Fruit fly (Drosophila melanogaster): ENCODE results near the gene CG2680.

The CG2680 gene

DNA sequence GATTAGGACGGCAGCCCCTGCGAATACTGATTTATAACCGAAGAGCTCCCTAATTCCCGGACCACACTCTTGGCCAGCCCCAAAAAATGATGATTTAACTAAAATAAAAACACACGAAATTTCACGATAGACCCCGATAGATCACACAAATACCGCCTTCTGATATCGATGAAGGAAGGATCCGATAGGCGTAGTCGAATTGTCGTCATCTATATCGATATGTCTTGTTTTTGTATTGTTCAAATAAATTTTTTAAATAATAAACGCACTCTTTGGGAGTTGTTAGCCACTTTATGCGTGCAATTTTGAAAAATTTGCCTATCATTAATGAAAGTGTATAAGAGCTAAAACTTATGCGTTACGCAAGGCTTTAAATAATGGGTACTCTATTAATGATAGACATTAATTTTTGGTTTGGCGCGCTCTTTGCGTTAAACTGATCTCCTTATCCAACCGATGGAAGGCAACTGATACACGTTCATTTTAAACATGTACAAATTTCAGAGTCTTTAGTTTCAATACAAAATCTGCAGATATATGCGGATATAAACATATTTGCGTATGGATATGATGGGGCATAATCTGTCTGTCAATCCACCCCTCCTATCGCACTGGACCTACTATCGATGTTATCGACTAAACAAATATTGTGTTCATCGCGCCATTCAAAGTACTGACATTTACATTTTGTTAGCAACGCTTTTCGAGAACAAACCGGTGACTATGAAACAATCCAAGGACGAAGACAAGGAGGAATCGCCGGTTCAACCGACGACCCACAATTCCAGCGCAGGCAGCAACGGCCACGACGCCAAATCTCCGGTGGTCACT is 8.9 kb downstream of the CG2680 start, which contains the start of the genes Spg7 and Lint-O:
Gene Spg7 (minus strand): TSS at position 148 of the 831 bp plus-strand sequence.
Gene Lint-O (plus strand): TSS at position 638 of the 831 bp plus-strand sequence.
- no peak for TF ChIP-seq psq (GFP tag; optimal IDR thresholded peaks at IDR 0.05)
- no peak for TF ChIP-seq Dif (GFP tag; optimal IDR thresholded peaks at IDR 0.05; ENCODE audit: partially characterized antibody)
- TF ChIP-seq GATAd (GFP tag; optimal IDR thresholded peaks at IDR 0.05): no peak
- TF ChIP-seq Vsx2 (GFP tag; optimal IDR thresholded peaks at IDR 0.05; ENCODE audit: partially characterized antibody): no peak
- TF ChIP-seq HLH106 (tag; optimal IDR thresholded peaks at IDR 0.05): no peak
- TF ChIP-seq CrebA (GFP tag; optimal IDR thresholded peaks at IDR 0.05; ENCODE audit: borderline replicate concordance): no peak
- no peak for TF ChIP-seq jim (GFP tag; optimal IDR thresholded peaks at IDR 0.05)
- no peak for TF ChIP-seq CG9705 (GFP tag; optimal IDR thresholded peaks at IDR 0.05)
- no peak for TF ChIP-seq Mio (GFP tag; optimal IDR thresholded peaks at IDR 0.05)
- TF ChIP-seq Jra (GFP tag; optimal IDR thresholded peaks at IDR 0.05): no peak
- no peak for TF ChIP-seq Dfd (GFP tag; optimal IDR thresholded peaks at IDR 0.05)
- no peak for TF ChIP-seq dmrt93B (GFP tag; optimal IDR thresholded peaks at IDR 0.05)
- no peak for TF ChIP-seq Abd-B (GFP tag; optimal IDR thresholded peaks at IDR 0.05)
- no peak for TF ChIP-seq sv (GFP tag; optimal IDR thresholded peaks at IDR 0.05)
- no peak for TF ChIP-seq Myc (optimal IDR thresholded peaks at IDR 0.05)
- TF ChIP-seq Hnf4 (GFP tag; optimal IDR thresholded peaks at IDR 0.05): no peak
- no peak for TF ChIP-seq Rel (GFP tag; optimal IDR thresholded peaks at IDR 0.05)
- no peak for TF ChIP-seq Rel (tag; optimal IDR thresholded peaks at IDR 0.05)
- TF ChIP-seq woc (GFP tag; optimal IDR thresholded peaks at IDR 0.05): no peak
- no peak for TF ChIP-seq foxo (GFP tag; optimal IDR thresholded peaks at IDR 0.05)
- TF ChIP-seq brk (GFP tag; optimal IDR thresholded peaks at IDR 0.05): no peak

DNA sequence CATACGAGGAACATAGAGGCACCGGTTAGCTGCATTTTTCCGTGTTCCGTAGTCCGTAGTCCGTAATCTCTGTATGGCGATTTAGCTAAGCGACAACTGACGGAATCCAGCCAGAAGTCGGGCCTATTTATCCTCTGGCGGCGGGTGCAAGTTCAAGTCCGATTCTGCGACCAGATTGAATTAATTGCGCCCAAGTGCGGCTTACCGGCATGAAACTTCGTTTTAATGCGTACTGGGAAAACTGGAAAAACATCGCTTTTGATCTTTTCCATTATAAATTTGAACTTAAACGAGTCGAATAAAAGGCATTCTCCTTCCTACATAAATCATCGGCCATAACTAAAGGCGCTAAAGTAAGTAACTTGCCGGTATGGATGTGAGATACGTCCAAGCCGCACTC is 13.4 kb downstream of the CG2680 start, which contains the start of gene dyw:
Gene dyw (minus strand): TSS at position 101 of the 400 bp plus-strand sequence.
- no peak for TF ChIP-seq rgr (GFP tag; optimal IDR thresholded peaks at IDR 0.05)
- no peak for TF ChIP-seq Hr78 (GFP tag; optimal IDR thresholded peaks at IDR 0.05)
- no peak for TF ChIP-seq sage (GFP tag; optimal IDR thresholded peaks at IDR 0.05)
- TF ChIP-seq Abd-B (GFP tag; optimal IDR thresholded peaks at IDR 0.05): no peak
- TF ChIP-seq Hnf4 (GFP tag; optimal IDR thresholded peaks at IDR 0.05): no peak
- TF ChIP-seq lola (GFP tag; optimal IDR thresholded peaks at IDR 0.05): no peak
- TF ChIP-seq Dfd (GFP tag; optimal IDR thresholded peaks at IDR 0.05): no peak

DNA sequence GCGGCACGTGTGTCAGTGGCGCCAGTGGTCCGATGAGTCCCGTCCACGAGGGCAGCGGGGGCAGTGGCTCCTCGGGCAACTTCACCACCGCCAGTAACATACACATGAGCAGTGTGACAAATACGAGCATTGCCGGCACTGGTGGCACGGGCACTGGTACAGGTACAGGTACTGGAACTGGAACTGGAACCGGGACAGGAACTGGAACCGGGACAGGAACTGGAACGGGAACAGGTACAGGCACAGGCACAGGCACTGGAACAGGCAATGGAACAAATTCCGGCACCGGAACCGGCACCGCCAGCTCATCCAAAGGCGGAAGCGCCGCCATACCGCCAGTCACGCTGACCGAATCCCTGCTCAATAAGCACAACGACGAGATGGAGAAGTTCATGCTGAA is 16.9 kb downstream of the CG2680 start:
- TF ChIP-seq jim (GFP tag; optimal IDR thresholded peaks at IDR 0.05) (no peak), GATAd (GFP tag; optimal IDR thresholded peaks at IDR 0.05) (no peak), Vsx2 (GFP tag; optimal IDR thresholded peaks at IDR 0.05; ENCODE audit: partially characterized antibody) (no peak), CrebA (GFP tag; optimal IDR thresholded peaks at IDR 0.05; ENCODE audit: borderline replicate concordance) (no peak), br (GFP tag; optimal IDR thresholded peaks at IDR 0.05) (no peak), Sp1 (GFP tag; optimal IDR thresholded peaks at IDR 0.05) (no peak), psq (GFP tag; optimal IDR thresholded peaks at IDR 0.05) (no peak), dl (GFP tag; optimal IDR thresholded peaks at IDR 0.05; ENCODE audit: insufficient read depth in 1 of 2, partially characterized antibody in 2 of 2) (no peak), Abd-B (GFP tag; optimal IDR thresholded peaks at IDR 0.05) (no peak), rgr (GFP tag; optimal IDR thresholded peaks at IDR 0.05) (no peak), tai (GFP tag; optimal IDR thresholded peaks at IDR 0.05) (no peak)

DNA sequence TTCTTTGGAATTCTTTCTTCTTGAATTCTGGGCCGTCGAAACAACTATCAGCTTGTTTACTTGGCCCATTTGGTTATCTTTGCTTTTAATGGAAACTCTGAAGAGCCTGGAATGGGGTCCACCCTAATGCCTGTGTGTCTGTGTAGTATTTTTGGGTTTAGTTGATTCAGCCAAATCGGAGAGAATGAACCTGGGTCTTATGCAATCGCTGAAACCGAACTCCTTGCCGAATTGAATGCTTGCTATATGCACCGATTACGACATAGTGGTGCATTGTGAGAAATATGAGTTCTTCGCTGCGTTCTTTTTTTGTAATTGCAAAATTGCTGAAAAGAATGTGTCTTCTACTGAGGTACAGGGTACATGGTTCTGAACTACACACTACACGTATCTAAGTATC is 20.3 kb downstream of the CG2680 start:
- TF ChIP-seq Mio (GFP tag; optimal IDR thresholded peaks at IDR 0.05): no peak

DNA sequence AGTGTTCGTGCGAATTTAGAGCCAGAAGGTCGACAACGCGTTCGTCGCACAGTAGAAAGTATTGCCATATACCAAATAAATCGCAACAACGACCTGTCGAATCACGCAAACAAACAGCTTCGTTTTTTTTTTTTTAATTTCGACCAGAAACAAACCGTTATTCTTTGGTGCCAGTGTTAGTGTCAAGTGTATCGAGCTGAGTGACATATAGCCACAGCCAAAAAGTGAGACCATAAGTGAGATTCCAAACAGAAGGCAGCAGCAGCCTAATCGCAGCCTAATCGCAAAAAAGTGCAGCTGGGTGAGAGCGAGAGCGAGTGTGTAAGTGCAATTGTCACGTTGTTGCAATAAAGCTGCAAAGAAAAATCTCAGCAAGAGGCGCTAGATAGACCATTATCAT is 21.6 kb downstream of the CG2680 start, which contains the start of gene per:
Gene per (plus strand): TSS at position 1 of the 400 bp plus-strand sequence.
- TF ChIP-seq sage (GFP tag; optimal IDR thresholded peaks at IDR 0.05) (no peak), Vsx2 (GFP tag; optimal IDR thresholded peaks at IDR 0.05; ENCODE audit: partially characterized antibody) (no peak), dmrt93B (GFP tag; optimal IDR thresholded peaks at IDR 0.05) (no peak), Hr83 (GFP tag; optimal IDR thresholded peaks at IDR 0.05; ENCODE audit: poor library complexity, severe bottlenecking) (no peak), GATAd (GFP tag; optimal IDR thresholded peaks at IDR 0.05) (no peak), Dfd (GFP tag; optimal IDR thresholded peaks at IDR 0.05) (no peak), dl (GFP tag; optimal IDR thresholded peaks at IDR 0.05; ENCODE audit: insufficient read depth in 1 of 2, partially characterized antibody in 2 of 2) (no peak), h (GFP tag; optimal IDR thresholded peaks at IDR 0.05) (no peak), Sp1 (GFP tag; optimal IDR thresholded peaks at IDR 0.05) (no peak), tai (GFP tag; optimal IDR thresholded peaks at IDR 0.05) (no peak), ey (GFP tag; optimal IDR thresholded peaks at IDR 0.05) (no peak), fru (GFP tag; optimal IDR thresholded peaks at IDR 0.05) (no peak), woc (GFP tag; optimal IDR thresholded peaks at IDR 0.05) (no peak), rgr (GFP tag; optimal IDR thresholded peaks at IDR 0.05) (no peak), Myc (optimal IDR thresholded peaks at IDR 0.05) (no peak), foxo (GFP tag; optimal IDR thresholded peaks at IDR 0.05) (no peak)

All from whole organism, wandering third instar larva.